Fruit fly (Drosophila melanogaster) S2 (cell line): ENCODE results near the gene CG42579.
"Not testable (repeated sequence)": the region's sequence is repeated elsewhere in the genome, so short reads cannot be mapped to it uniquely, and the experiment has no call there.

Experiments
- CG8478 ChIP-seq: fragments of >200 bp; optimal IDR thresholded peaks from 2 replicates; lab custom pipeline; 2018
- CTCF ChIP-seq, 2 experiments: fragments of >200 bp; optimal IDR thresholded peaks; 2 replicates each; lab custom pipeline; 2018

CG42579 gene

DNA sequence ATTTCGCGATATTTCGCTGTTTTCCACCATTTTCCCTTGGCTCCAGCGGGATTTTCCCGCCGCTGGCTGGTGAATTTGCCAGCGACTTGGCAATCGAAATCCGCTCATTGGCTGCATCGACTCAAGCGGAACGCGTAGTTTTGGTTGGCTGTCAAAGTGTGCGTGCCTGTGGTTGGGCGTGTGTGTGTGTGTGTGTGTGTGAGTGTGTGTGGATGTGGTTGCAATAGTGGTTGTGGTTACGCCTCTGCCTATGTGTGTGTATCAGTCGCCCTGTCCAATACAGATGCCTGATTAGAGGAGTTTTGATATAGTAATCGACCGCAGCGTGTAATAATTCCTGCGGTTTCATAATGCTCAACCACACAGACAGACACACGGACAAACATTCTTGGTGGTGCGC lies 8.7 kb downstream of the CG42579 start:
- TF ChIP-seq CG8478 (lab: Kevin White, UChicago) (no peak), CTCF (optimal IDR thresholded peaks at IDR 0.05; lab: Kevin White, UChicago) (no peak)

DNA sequence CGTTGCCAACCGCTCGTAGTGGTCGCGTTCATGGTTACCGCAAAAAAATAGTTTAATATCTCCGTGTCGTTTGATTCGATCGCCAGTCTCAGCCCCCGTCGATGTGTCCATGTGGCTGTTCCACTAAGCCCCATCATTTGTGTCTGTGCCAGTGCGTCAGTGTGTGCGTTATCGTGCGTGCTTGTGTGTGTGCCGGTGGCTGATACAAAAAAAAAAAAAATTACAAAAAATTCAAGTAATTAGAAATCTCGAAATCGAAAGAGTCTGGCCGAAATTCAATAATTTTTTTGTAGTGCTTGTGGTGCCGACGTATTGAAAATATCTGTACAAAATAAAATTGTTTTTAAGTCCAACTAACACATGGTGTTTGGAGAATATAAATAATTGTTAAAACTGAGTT lies 10.8 kb downstream of the CG42579 start, which contains the start of gene RunxB:
Gene RunxB (plus strand): TSS at position 301 of the 400 bp plus-strand sequence.
- TF ChIP-seq CG8478 (lab: Kevin White, UChicago) (no peak), CTCF (optimal IDR thresholded peaks at IDR 0.05; lab: Kevin White, UChicago) (no peak)

DNA sequence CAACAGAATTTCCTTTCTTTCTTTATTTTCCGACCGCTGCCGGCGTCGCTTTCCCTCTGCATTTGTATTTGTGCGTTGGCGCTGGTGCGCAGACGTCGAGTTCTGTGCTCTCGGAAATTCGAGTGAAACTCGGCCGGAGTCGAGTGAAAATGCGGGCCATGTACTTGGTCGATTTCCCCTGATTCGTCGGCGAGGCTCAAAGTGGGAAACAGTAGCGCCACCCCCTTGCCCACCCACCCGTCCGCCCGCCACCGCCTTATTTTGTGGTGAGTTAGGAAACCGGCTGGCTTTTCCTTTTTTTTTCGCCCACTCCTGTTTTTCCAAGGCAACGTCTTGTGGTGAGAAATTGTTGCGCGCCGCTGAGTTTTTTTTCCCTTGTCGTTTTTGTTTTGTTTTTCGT lies 32.2 kb downstream of the CG42579 start:
- no peak for TF ChIP-seq CG8478 (lab: Kevin White, UChicago)
- no peak for TF ChIP-seq CTCF (optimal IDR thresholded peaks at IDR 0.05; lab: Kevin White, UChicago)

DNA sequence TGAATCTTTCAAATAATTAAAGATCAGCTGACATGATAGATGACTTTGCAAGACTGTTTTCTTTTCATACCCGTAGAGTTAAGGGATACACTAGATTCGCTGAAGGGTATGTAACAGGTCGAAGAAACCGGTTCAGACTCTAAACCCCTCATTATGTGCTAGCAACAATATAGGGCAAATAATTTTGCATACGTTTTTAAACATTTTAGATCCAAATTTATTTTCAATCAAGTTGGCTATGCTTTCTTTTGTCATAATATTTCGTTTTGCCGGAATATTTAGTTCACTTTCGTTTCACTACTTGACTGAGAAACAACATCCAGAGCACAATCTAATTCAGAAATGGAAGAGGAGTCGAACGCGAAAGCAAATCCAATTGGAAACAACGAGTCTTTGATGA lies 46.6 kb downstream of the CG42579 start, which contains the start of gene CG42580:
Gene CG42580 (plus strand): TSS at position 301 of the 400 bp plus-strand sequence.
- not testable (repeated sequence) for TF ChIP-seq CTCF (optimal IDR thresholded peaks at IDR 0.05; lab: Kevin White, UChicago); CG8478 (lab: Kevin White, UChicago)
